Worm (Caenorhabditis elegans) whole organism, L3 larva: ENCODE results near the gene K09C4.10.

Experiments used
- ama-1 ChIP-seq: fragments of 150-350 bp; optimal IDR thresholded peaks from 2 replicates; lab custom pipeline; 2018
- ceh-28 ChIP-seq: fragments of 150-350 bp; optimal IDR thresholded peaks from 2 replicates; lab custom pipeline; 2014; ENCODE audit warnings: missing biosample characterization, missing genetic modification reagents, missing genetic modification characterization
- fkh-10 ChIP-seq: sonication (generic microtip); optimal IDR thresholded peaks from 2 replicates; lab custom pipeline; 2017; ENCODE audit warnings: missing biosample characterization, missing genetic modification reagents, missing genetic modification characterization
- mdl-1 ChIP-seq: fragments of 150-350 bp; optimal IDR thresholded peaks from 2 replicates; lab custom pipeline; 2014; ENCODE audit warnings: missing biosample characterization, missing genetic modification characterization
- nhr-12 ChIP-seq: fragments of 150-350 bp; optimal IDR thresholded peaks from 2 replicates; lab custom pipeline; 2014; ENCODE audit warnings: missing biosample characterization, missing genetic modification characterization
- nhr-28 ChIP-seq: fragments of 150-350 bp; optimal IDR thresholded peaks from 2 replicates; lab custom pipeline; 2014; ENCODE audit warnings: missing biosample characterization, missing genetic modification characterization
- pha-4 ChIP-seq: fragments of 150-350 bp; optimal IDR thresholded peaks from 2 replicates; lab custom pipeline; 2014; ENCODE audit warnings: missing biosample characterization, missing genetic modification reagents, missing genetic modification characterization
- skn-1 ChIP-seq: fragments of 150-350 bp; optimal IDR thresholded peaks from 2 replicates; lab custom pipeline; 2014; ENCODE audit warnings: missing biosample characterization, missing genetic modification characterization
- unc-39 ChIP-seq: sonication (generic microtip); optimal IDR thresholded peaks from 4 replicates; lab custom pipeline; 2017; ENCODE audit warnings: missing biosample characterization, missing genetic modification characterization
- unc-62 ChIP-seq: fragments of 150-350 bp; sonication (generic microtip); optimal IDR thresholded peaks from 4 replicates; lab custom pipeline; 2014; ENCODE audit warnings: missing biosample characterization, missing genetic modification reagents, missing genetic modification characterization
- zag-1 ChIP-seq: fragments of 150-350 bp; optimal IDR thresholded peaks from 2 replicates; lab custom pipeline; 2014; ENCODE audit warnings: missing biosample characterization, missing genetic modification characterization

- TF ChIP-seq unc-62 (GFP tag; lab: Kevin White, UChicago) (no peak), skn-1 (tag; lab: Kevin White, UChicago) (no peak), ceh-28 (tag; lab: Kevin White, UChicago) (no peak), ama-1 (lab: Kevin White, UChicago) (no peak), nhr-28 (no peak), unc-39 (tag; lab: Kevin White, UChicago) (no peak), zag-1 (tag; lab: Kevin White, UChicago) (no peak), nhr-12 (no peak), fkh-10 (no peak), mdl-1 (no peak), pha-4 (tag; lab: Kevin White, UChicago) (peak; percentile 12)
These were observed 3.2 kb upstream of the K09C4.10 start for ce11 chrX:3283189-3283588.
